Fruit fly (Drosophila melanogaster) whole organism, embryonic: ENCODE measurements around the gene CG32073.

ENCODE experiments used
- Asciz ChIP-seq: fragments of 200-800 bp; sonication (Bioruptor generic); optimal IDR thresholded peaks from 2 replicates; lab custom pipeline; 2017; ENCODE audit warnings: missing biosample characterization, mild to moderate bottlenecking, missing genetic modification characterization, missing genetic modification reagents
- Bteb2 ChIP-seq: fragments of 200-800 bp; sonication (Bioruptor generic); optimal IDR thresholded peaks from 2 replicates; lab custom pipeline; 2016; ENCODE audit warnings: missing biosample characterization, missing genetic modification characterization
- C15 ChIP-seq: fragments of 200-800 bp; sonication (Bioruptor generic); IDR thresholded peaks from 3 replicates; pipeline ENCODE4 v1.3.6; 2022; ENCODE audit warnings: missing biosample characterization, missing genetic modification characterization
- CG10209 ChIP-seq: fragments of 200-800 bp; sonication (Bioruptor generic); optimal IDR thresholded peaks from 3 replicates; lab custom pipeline; 2017; ENCODE audit warnings: missing biosample characterization, mild to moderate bottlenecking, missing genetic modification characterization, missing genetic modification reagents
- CG10321 ChIP-seq: fragments of 200-800 bp; sonication (Bioruptor generic); IDR thresholded peaks from 2 replicates; pipeline ENCODE4 v1.3.6; 2022; ENCODE audit warnings: missing biosample characterization, missing genetic modification characterization
- CG10565 ChIP-seq: fragments of 200-800 bp; sonication (Bioruptor generic); optimal IDR thresholded peaks from 3 replicates; lab custom pipeline; 2016; ENCODE audit warnings: missing biosample characterization, mild to moderate bottlenecking, missing genetic modification characterization
- CG10959 ChIP-seq: fragments of 200-800 bp; sonication (Bioruptor generic); IDR thresholded peaks from 2 replicates; pipeline ENCODE4 v1.3.6; 2022; ENCODE audit warnings: missing biosample characterization, missing genetic modification characterization
- CG11504 ChIP-seq: fragments of 200-800 bp; sonication (Bioruptor generic); optimal IDR thresholded peaks from 3 replicates; lab custom pipeline; 2019; ENCODE audit warnings: missing biosample characterization, mild to moderate bottlenecking, missing genetic modification characterization, moderate library complexity
- CG12071 ChIP-seq: fragments of 200-800 bp; sonication (Bioruptor generic); optimal IDR thresholded peaks from 3 replicates; lab custom pipeline; 2018; ENCODE audit warnings: missing biosample characterization, mild to moderate bottlenecking, missing genetic modification characterization
- CG12299 ChIP-seq: fragments of 200-800 bp; sonication (Bioruptor generic); optimal IDR thresholded peaks from 2 replicates; lab custom pipeline; 2018; ENCODE audit warnings: missing biosample characterization, mild to moderate bottlenecking, missing genetic modification characterization
- CG13287 ChIP-seq: fragments of 200-800 bp; sonication (Bioruptor generic); IDR thresholded peaks from 2 replicates; pipeline ENCODE4 v1.3.6; 2022; ENCODE audit warnings: missing biosample characterization, missing genetic modification characterization; ENCODE audit not compliant: partially characterized antibody
- CG13894 ChIP-seq: fragments of 200-800 bp; sonication (Bioruptor generic); optimal IDR thresholded peaks from 3 replicates; lab custom pipeline; 2018; ENCODE audit warnings: missing biosample characterization, mild to moderate bottlenecking, missing genetic modification characterization, moderate library complexity
- CG14667 ChIP-seq: fragments of 200-800 bp; sonication (Bioruptor generic); IDR thresholded peaks from 2 replicates; pipeline ENCODE4 v1.3.6; 2022; ENCODE audit warnings: missing biosample characterization, missing genetic modification characterization
- CG17568 ChIP-seq: fragments of 200-800 bp; sonication (Bioruptor generic); optimal IDR thresholded peaks from 2 replicates; lab custom pipeline; 2018; ENCODE audit warnings: missing biosample characterization, mild to moderate bottlenecking, missing genetic modification characterization, moderate library complexity
- CG2678 ChIP-seq: fragments of 200-800 bp; sonication (Bioruptor generic); optimal IDR thresholded peaks from 3 replicates; lab custom pipeline; 2019; ENCODE audit warnings: missing biosample characterization, mild to moderate bottlenecking, missing genetic modification characterization, moderate library complexity
- CG31365 ChIP-seq: fragments of 200-800 bp; sonication (Bioruptor generic); optimal IDR thresholded peaks from 2 replicates; lab custom pipeline; 2018; ENCODE audit warnings: missing biosample characterization, mild to moderate bottlenecking, missing genetic modification characterization
- CG3995 ChIP-seq: fragments of 200-800 bp; sonication (Bioruptor generic); optimal IDR thresholded peaks from 3 replicates; lab custom pipeline; 2016; ENCODE audit warnings: missing biosample characterization, missing genetic modification characterization
- CG7357 ChIP-seq: fragments of 200-800 bp; sonication (Bioruptor generic); IDR thresholded peaks from 3 replicates; pipeline ENCODE4 v1.3.6; 2022; ENCODE audit warnings: missing biosample characterization, missing genetic modification characterization
- CG7786 ChIP-seq: fragments of 200-800 bp; sonication (Bioruptor generic); optimal IDR thresholded peaks from 2 replicates; lab custom pipeline; 2016; ENCODE audit warnings: missing biosample characterization, missing genetic modification characterization
- CG7963 ChIP-seq: fragments of 200-800 bp; sonication (Bioruptor generic); IDR thresholded peaks from 3 replicates; pipeline ENCODE4 v1.3.6; 2022; ENCODE audit warnings: missing biosample characterization, missing genetic modification characterization; ENCODE audit not compliant: partially characterized antibody
- CG9727 ChIP-seq: fragments of 200-800 bp; sonication (Bioruptor generic); optimal IDR thresholded peaks from 3 replicates; lab custom pipeline; 2017; ENCODE audit warnings: missing biosample characterization, mild to moderate bottlenecking, missing genetic modification characterization
- Dek ChIP-seq: fragments of 200-800 bp; sonication (Bioruptor generic); optimal IDR thresholded peaks from 3 replicates; lab custom pipeline; 2019; ENCODE audit warnings: missing biosample characterization, mild to moderate bottlenecking, missing genetic modification characterization, moderate library complexity
- Drgx ChIP-seq: fragments of 200-800 bp; sonication (Bioruptor generic); IDR thresholded peaks from 2 replicates; pipeline ENCODE4 v1.3.6; 2022; ENCODE audit warnings: missing biosample characterization, missing genetic modification characterization
- Ets65A ChIP-seq: fragments of 200-800 bp; sonication (Bioruptor generic); peaks from one replicate; lab custom pipeline; 2016; ENCODE audit warnings: missing biosample characterization, missing genetic modification characterization
- Hmx ChIP-seq: fragments of 200-800 bp; sonication (Bioruptor generic); optimal IDR thresholded peaks from 2 replicates; lab custom pipeline; 2016; ENCODE audit warnings: missing biosample characterization, missing genetic modification characterization
- MESR4 ChIP-seq: fragments of 200-800 bp; sonication (Bioruptor generic); optimal IDR thresholded peaks from 2 replicates; lab custom pipeline; 2018; ENCODE audit warnings: missing biosample characterization, mild to moderate bottlenecking, missing genetic modification characterization, moderate library complexity
- Neu2 ChIP-seq: fragments of 200-800 bp; sonication (Bioruptor generic); optimal IDR thresholded peaks from 3 replicates; lab custom pipeline; 2016; ENCODE audit warnings: missing biosample characterization, missing genetic modification characterization, borderline replicate concordance
- Oaz ChIP-seq: fragments of 200-800 bp; sonication (Bioruptor generic); IDR thresholded peaks from 2 replicates; pipeline ENCODE4 v1.3.6; 2022; ENCODE audit warnings: missing biosample characterization, missing genetic modification characterization
- Sox102F ChIP-seq: fragments of 200-800 bp; sonication (Bioruptor generic); optimal IDR thresholded peaks from 2 replicates; lab custom pipeline; 2018; ENCODE audit warnings: missing biosample characterization, mild to moderate bottlenecking, missing genetic modification characterization, moderate library complexity
- Sry-β ChIP-seq: fragments of 200-800 bp; sonication (Bioruptor generic); optimal IDR thresholded peaks from 2 replicates; lab custom pipeline; 2018; ENCODE audit warnings: missing biosample characterization, mild to moderate bottlenecking, missing genetic modification characterization, moderate library complexity
- Xbp1 ChIP-seq: fragments of 200-800 bp; sonication (Bioruptor generic); optimal IDR thresholded peaks from 3 replicates; lab custom pipeline; 2016; ENCODE audit warnings: missing biosample characterization, mild to moderate bottlenecking, missing genetic modification characterization
- Xrp1 ChIP-seq: fragments of 200-800 bp; sonication (Bioruptor generic); IDR thresholded peaks from 2 replicates; pipeline ENCODE4 v1.3.6; 2022; ENCODE audit warnings: missing biosample characterization, missing genetic modification characterization
- bsh ChIP-seq, 2 experiments: fragments of 200-800 bp; sonication (Bioruptor generic); optimal IDR thresholded peaks; 2 replicates each; lab custom pipeline; 2017 to 2018; ENCODE audit warnings: mild to moderate bottlenecking in 2 of 2, missing biosample characterization in 2 of 2, missing genetic modification characterization in 2 of 2, moderate library complexity in 1 of 2
- cwo ChIP-seq: fragments of 200-800 bp; sonication (Bioruptor generic); optimal IDR thresholded peaks from 3 replicates; lab custom pipeline; 2017; ENCODE audit warnings: missing biosample characterization, missing genetic modification characterization, mild to moderate bottlenecking, moderate library complexity, missing genetic modification reagents
- da ChIP-seq: fragments of 200-800 bp; sonication (Bioruptor generic); optimal IDR thresholded peaks from 2 replicates; lab custom pipeline; 2016; ENCODE audit warnings: missing biosample characterization, missing genetic modification characterization
- dmrt99B ChIP-seq: fragments of 200-800 bp; sonication (Bioruptor generic); optimal IDR thresholded peaks from 2 replicates; lab custom pipeline; 2018; ENCODE audit warnings: missing biosample characterization, mild to moderate bottlenecking, missing genetic modification characterization, moderate library complexity
- gfzf ChIP-seq: fragments of 200-800 bp; sonication (Bioruptor generic); optimal IDR thresholded peaks from 2 replicates; lab custom pipeline; 2016; ENCODE audit warnings: missing biosample characterization, mild to moderate bottlenecking, missing genetic modification characterization, moderate library complexity
- jigr1 ChIP-seq: fragments of 200-800 bp; sonication (Bioruptor generic); IDR thresholded peaks from 3 replicates; pipeline ENCODE4 v1.3.6; 2022; ENCODE audit warnings: missing biosample characterization, missing genetic modification characterization
- knrl ChIP-seq: fragments of 200-800 bp; sonication (Bioruptor generic); IDR thresholded peaks from 3 replicates; pipeline ENCODE4 v1.3.6; 2022; ENCODE audit warnings: missing biosample characterization, missing genetic modification characterization; ENCODE audit not compliant: partially characterized antibody
- lilli ChIP-seq: fragments of 200-800 bp; sonication (Bioruptor generic); optimal IDR thresholded peaks from 3 replicates; lab custom pipeline; 2016; ENCODE audit warnings: missing biosample characterization, missing genetic modification characterization
- maf-S ChIP-seq: fragments of 200-800 bp; sonication (Bioruptor generic); optimal IDR thresholded peaks from 2 replicates; lab custom pipeline; 2016; ENCODE audit warnings: missing biosample characterization, missing genetic modification characterization
- pfk ChIP-seq: fragments of 200-800 bp; sonication (Bioruptor generic); optimal IDR thresholded peaks from 2 replicates; lab custom pipeline; 2018; ENCODE audit warnings: missing biosample characterization, mild to moderate bottlenecking, missing genetic modification characterization, moderate library complexity
- stc ChIP-seq: fragments of 200-800 bp; sonication (Bioruptor generic); IDR thresholded peaks from 2 replicates; pipeline ENCODE4 v1.3.6; 2022; ENCODE audit warnings: missing biosample characterization, missing genetic modification characterization
- unpg ChIP-seq: fragments of 200-800 bp; sonication (Bioruptor generic); optimal IDR thresholded peaks from 3 replicates; lab custom pipeline; 2018; ENCODE audit warnings: missing biosample characterization, mild to moderate bottlenecking, missing genetic modification characterization, moderate library complexity
- zf30C ChIP-seq: fragments of 200-800 bp; sonication (Bioruptor generic); optimal IDR thresholded peaks from 3 replicates; lab custom pipeline; 2018; ENCODE audit warnings: missing biosample characterization, mild to moderate bottlenecking, missing genetic modification characterization

Gene CG32073

dm6 chr3L:11124439-11124838 is 17.1 kb upstream of the CG32073 start (continued):
- TF ChIP-seq da (GFP tag; lab: Kevin White, UChicago) (no peak), CG17568 (GFP tag; lab: Kevin White, UChicago) (no peak), CG13287 (GFP tag; lab: Robert Waterston, UW) (no peak), CG10209 (no peak), Asciz (GFP tag; lab: Kevin White, UChicago) (no peak), zf30C (GFP tag; lab: Kevin White, UChicago) (no peak), knrl (no peak), CG12299 (no peak), gfzf (GFP tag; lab: Kevin White, UChicago) (no peak), dmrt99B (tag; lab: Kevin White, UChicago) (peak; percentile 29), CG10565 (GFP tag; lab: Kevin White, UChicago) (no peak), CG12071 (GFP tag; lab: Kevin White, UChicago) (no peak), Hmx (GFP tag; lab: Kevin White, UChicago) (no peak), C15 (GFP tag; lab: Robert Waterston, UW) (no peak), jigr1 (GFP tag; lab: Robert Waterston, UW) (no peak), maf-S (no peak), Sox102F (peak; percentile 6), Drgx (no peak), CG10959 (GFP tag; lab: Robert Waterston, UW) (no peak), CG7357 (GFP tag; lab: Robert Waterston, UW) (no peak), Xrp1 (GFP tag; lab: Robert Waterston, UW) (peak; percentile 8; the same call in 1 of the 2 replicates), bsh (GFP tag; optimal IDR thresholded peaks at IDR 0.05; lab: Kevin White, UChicago) (peak in 1 of 2 experiments; percentile 10), Neu2 (GFP tag; lab: Kevin White, UChicago) (no peak), cwo (GFP tag; lab: Kevin White, UChicago) (no peak), CG7963 (no peak), Dek (tag; lab: Kevin White, UChicago) (no peak), stc (GFP tag; lab: Robert Waterston, UW) (no peak), MESR4 (GFP tag; lab: Kevin White, UChicago) (no peak), CG13894 (tag; lab: Kevin White, UChicago) (no peak), CG10321 (no peak), lilli (peak; percentile 37), Ets65A (GFP tag; lab: Kevin White, UChicago) (peak; percentile 24), pfk (GFP tag; lab: Kevin White, UChicago) (no peak), Sry-β (no peak), Oaz (GFP tag; lab: Robert Waterston, UW) (no peak), CG7786 (no peak), Bteb2 (no peak), CG9727 (GFP tag; lab: Kevin White, UChicago) (no peak), CG31365 (tag; lab: Kevin White, UChicago) (no peak), Xbp1 (GFP tag; lab: Kevin White, UChicago) (peak; percentile 1), CG11504 (tag; lab: Kevin White, UChicago) (peak; percentile 46), unpg (peak; percentile 30), CG14667 (GFP tag; lab: Robert Waterston, UW) (no peak), CG3995 (GFP tag; lab: Kevin White, UChicago) (no peak), CG2678 (tag; lab: Kevin White, UChicago) (peak; percentile 42)
